Fruit fly (Drosophila melanogaster): ENCODE measurements around the gene CG13992.

Gene CG13992

dm6 chr2L:5943229-5944078 is 24.1 kb downstream of the CG13992 start, which contains the start of the genes Sfp26Ad and Gpdh1 (continued):
- TF ChIP-seq Mes4 (GFP tag; optimal IDR thresholded peaks at IDR 0.05) (peak; percentile 65), Chrac-16 (GFP tag; optimal IDR thresholded peaks at IDR 0.05) (peak; percentile 76), Ssrp (tag; optimal IDR thresholded peaks at IDR 0.05) (peak; percentile 14), CG3995 (GFP tag; optimal IDR thresholded peaks at IDR 0.05) (peak; percentile 50), CG8281 (tag; optimal IDR thresholded peaks at IDR 0.05) (no peak), Optix (GFP tag; IDR thresholded peaks at IDR 0.05) (0 out of 3 replicates have a peak, but pooled peaks have one; percentile 40), nerfin-1 (tag; optimal IDR thresholded peaks at IDR 0.05) (peak; percentile 35), CG12659 (GFP tag; optimal IDR thresholded peaks at IDR 0.05) (peak; percentile 84), CG8478 (optimal IDR thresholded peaks at IDR 0.05) (no peak), ro (GFP tag; IDR thresholded peaks at IDR 0.05) (no peak), Ets97D (GFP tag; optimal IDR thresholded peaks at IDR 0.05) (peak; percentile 85), Myb (GFP tag; optimal IDR thresholded peaks at IDR 0.05) (peak; percentile 71), CG2712 (tag; optimal IDR thresholded peaks at IDR 0.05) (peak; percentile 68), slou (GFP tag; optimal IDR thresholded peaks at IDR 0.05) (peak; percentile 74), CG6765 (GFP tag; optimal IDR thresholded peaks at IDR 0.05) (peak; percentile 78), twi (tag; optimal IDR thresholded peaks at IDR 0.05) (peak; percentile 26), CG8290 (GFP tag; optimal IDR thresholded peaks at IDR 0.05) (peak; percentile 68), CG8290 (tag; optimal IDR thresholded peaks at IDR 0.05) (peak in 1 of 2 experiments; percentile 92), CG31441 (GFP tag; IDR thresholded peaks at IDR 0.05) (peak; percentile 50), Oaz (GFP tag; IDR thresholded peaks at IDR 0.05) (no peak), CG5953 (GFP tag; IDR thresholded peaks at IDR 0.05) (peak; percentile 44; the same call in 1 of the 2 replicates), CG7786 (GFP tag; optimal IDR thresholded peaks at IDR 0.05) (peak; percentile 77), bsh (GFP tag; optimal IDR thresholded peaks at IDR 0.05) (peak; percentile 39 to 62), CG6854 (GFP tag; optimal IDR thresholded peaks at IDR 0.05) (peak; percentile 47), CG6813 (GFP tag; optimal IDR thresholded peaks at IDR 0.05) (no peak), ttk (GFP tag; IDR thresholded peaks at IDR 0.05) (peak; percentile 45; the same call in 1 of the 2 replicates), Kr (GFP tag; optimal IDR thresholded peaks at IDR 0.05) (no peak), dpn (GFP tag; optimal IDR thresholded peaks at IDR 0.05) (peak; percentile 87 to 90), CG9609 (GFP tag; optimal IDR thresholded peaks at IDR 0.05) (peak; percentile 64), lab (GFP tag; optimal IDR thresholded peaks at IDR 0.05) (peak; percentile 87), Rx (GFP tag; IDR thresholded peaks at IDR 0.05) (peak; percentile 44), odd (GFP tag; optimal IDR thresholded peaks at IDR 0.05) (no peak), CG18011 (GFP tag; optimal IDR thresholded peaks at IDR 0.05) (peak; percentile 62), chif (GFP tag; optimal IDR thresholded peaks at IDR 0.05) (peak; percentile 68 to 76), CG16815 (GFP tag; optimal IDR thresholded peaks at IDR 0.05) (peak; percentile 53), CG9932 (GFP tag; IDR thresholded peaks at IDR 0.05) (peak; percentile 92), en (GFP tag; optimal IDR thresholded peaks at IDR 0.05) (peak; percentile 67), Usf (GFP tag; optimal IDR thresholded peaks at IDR 0.05) (peak; percentile 15), Doc2 (GFP tag; IDR thresholded peaks at IDR 0.05) (no peak), crp (GFP tag; optimal IDR thresholded peaks at IDR 0.05) (peak in 1 of 2 experiments; percentile 49), Nf-YA (GFP tag; IDR thresholded peaks at IDR 0.05) (peak; percentile 36), Hr3 (GFP tag; optimal IDR thresholded peaks at IDR 0.05) (peak; percentile 70), ap (GFP tag; IDR thresholded peaks at IDR 0.05) (no peak), br (optimal IDR thresholded peaks at IDR 0.05) (no peak), HLH4C (GFP tag; IDR thresholded peaks at IDR 0.05; ENCODE audit: partially characterized antibody) (peak; percentile 44; the same call in 2 of the 3 replicates), tin (GFP tag; optimal IDR thresholded peaks at IDR 0.05) (peak; percentile 86), HmgD (GFP tag; optimal IDR thresholded peaks at IDR 0.05) (peak; percentile 44), CG14710 (tag; optimal IDR thresholded peaks at IDR 0.05) (peak; percentile 79), corto (GFP tag; optimal IDR thresholded peaks at IDR 0.05) (peak; percentile 75)
